Worm (Caenorhabditis elegans): ENCODE data around the gene T04B2.7.

Gene T04B2.7

DNA sequence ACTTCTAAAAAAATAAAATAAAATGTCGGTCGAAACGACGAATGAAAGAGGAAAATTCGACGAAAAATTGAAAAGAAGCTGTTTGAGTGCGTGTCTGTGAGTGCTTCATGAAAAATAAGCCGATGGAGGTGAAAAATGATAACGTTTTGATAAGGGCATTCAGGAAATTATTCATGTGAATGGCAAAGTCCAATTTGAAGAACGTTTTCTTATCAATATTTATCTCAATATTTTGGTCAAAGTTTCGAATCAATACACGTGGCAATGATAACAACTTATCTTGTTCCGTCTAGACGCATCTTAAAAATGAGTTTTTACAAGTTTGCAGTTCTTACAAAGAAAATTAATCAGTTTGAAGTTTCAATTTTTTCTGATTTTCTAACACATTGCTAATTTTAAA, 3.1 kb upstream of the T04B2.7 start:
- TF ChIP-seq pqm-1 (tag; optimal IDR thresholded peaks at IDR 0.05) = peak; percentile 91
- no peak for TF ChIP-seq ztf-11 (tag; optimal IDR thresholded peaks at IDR 0.05)
- no peak for TF ChIP-seq zfp-2 (tag; optimal IDR thresholded peaks at IDR 0.05)
- no peak for TF ChIP-seq Y105C5A.15 (GFP tag; IDR thresholded peaks at IDR 0.05)
- TF ChIP-seq nhr-237 (tag; optimal IDR thresholded peaks at IDR 0.05) = no peak
- TF ChIP-seq php-3 (GFP tag; IDR thresholded peaks at IDR 0.05) = peak; percentile 65; the same call in 1 of the 2 replicates
- no peak for TF ChIP-seq ama-1 (optimal IDR thresholded peaks at IDR 0.05)
- TF ChIP-seq mdt-29 (GFP tag; IDR thresholded peaks at IDR 0.05) = no peak
- TF ChIP-seq aha-1 (tag) = peak; percentile 87
- peak in 1 of 2 experiments; percentile 47 for TF ChIP-seq mdl-1 (tag; optimal IDR thresholded peaks at IDR 0.05)
- no peak for TF ChIP-seq arid-1 (GFP tag; conservative IDR thresholded peaks at IDR 0.05)
- TF ChIP-seq mes-2 (tag; optimal IDR thresholded peaks at IDR 0.05; ENCODE audit: poor library complexity, severe bottlenecking) = no peak
- no peak for TF ChIP-seq zfp-3 (GFP tag; conservative IDR thresholded peaks at IDR 0.05)
- no peak for TF ChIP-seq set-16 (GFP tag; IDR thresholded peaks at IDR 0.05)
- no peak for TF ChIP-seq cey-2 (tag; optimal IDR thresholded peaks at IDR 0.05; ENCODE audit: borderline replicate concordance, insufficient read depth)
- peak; percentile 41 for TF ChIP-seq nhr-77 (tag; optimal IDR thresholded peaks at IDR 0.05)
- TF ChIP-seq ztf-7 (tag; optimal IDR thresholded peaks at IDR 0.05) = no peak
- TF ChIP-seq aly-2 (tag; optimal IDR thresholded peaks at IDR 0.05) = no peak
- no peak for TF ChIP-seq unc-130 (GFP tag; optimal IDR thresholded peaks at IDR 0.05)
- peak in 1 of 2 experiments; percentile 1 for TF ChIP-seq lsy-2 (tag; optimal IDR thresholded peaks at IDR 0.05)
- no peak for TF ChIP-seq nhr-10 (tag; optimal IDR thresholded peaks at IDR 0.05)
- peak; percentile 80 for TF ChIP-seq hlh-11 (tag; optimal IDR thresholded peaks at IDR 0.05)
- TF ChIP-seq ZK546.5 (tag; optimal IDR thresholded peaks at IDR 0.05) = no peak
- TF ChIP-seq T20F7.1 (GFP tag; optimal IDR thresholded peaks at IDR 0.05) = peak; percentile 21
- TF ChIP-seq mxl-2 (GFP tag; conservative IDR thresholded peaks at IDR 0.05) = 0 out of 2 replicates have a peak, but pooled peaks have one; percentile 22
- TF ChIP-seq lin-38 (GFP tag; IDR thresholded peaks at IDR 0.05) = peak; percentile 19; the same call in 1 of the 2 replicates
- peak; percentile 44 for TF ChIP-seq hlh-30 (tag; optimal IDR thresholded peaks at IDR 0.05; ENCODE audit: insufficient read depth)
- peak; percentile 93 for TF ChIP-seq dve-1 (tag; optimal IDR thresholded peaks at IDR 0.05; ENCODE audit: insufficient read depth)
- peak in 1 of 2 experiments; percentile 38 for TF ChIP-seq daf-16 (GFP tag; optimal IDR thresholded peaks at IDR 0.05)
- peak; percentile 88 for TF ChIP-seq daf-16 (tag; optimal IDR thresholded peaks at IDR 0.05)
- 0 out of 2 replicates have a peak, but pooled peaks have one; percentile 16 for TF ChIP-seq pha-4 (GFP tag; IDR thresholded peaks at IDR 0.05)
- no peak for TF ChIP-seq pha-4 (tag; optimal IDR thresholded peaks at IDR 0.05)
- TF ChIP-seq nhr-102 (tag; optimal IDR thresholded peaks at IDR 0.05) = peak; percentile 31
- TF ChIP-seq F37D6.2 (tag; optimal IDR thresholded peaks at IDR 0.05) = no peak
- no peak for TF ChIP-seq ceh-32 (tag; optimal IDR thresholded peaks at IDR 0.05; ENCODE audit: poor library complexity)
- no peak for TF ChIP-seq snpc-4 (tag; optimal IDR thresholded peaks at IDR 0.05)
- peak; percentile 63; the same call in 1 of the 2 replicates for TF ChIP-seq tra-1 (GFP tag; IDR thresholded peaks at IDR 0.05)
- no peak for TF ChIP-seq Y48G9A.11 (GFP tag; IDR thresholded peaks at IDR 0.05)
- peak; percentile 57 for TF ChIP-seq nhr-28 (tag; optimal IDR thresholded peaks at IDR 0.05)
- TF ChIP-seq Y5F2A.4 (GFP tag; optimal IDR thresholded peaks at IDR 0.05) = no peak
- TF ChIP-seq fkh-10 (GFP tag; optimal IDR thresholded peaks at IDR 0.05) = no peak
- TF ChIP-seq lin-1 (GFP tag; IDR thresholded peaks at IDR 0.05) = 0 out of 2 replicates have a peak, but pooled peaks have one; percentile 11
- peak; percentile 90 for TF ChIP-seq dmd-6 (GFP tag; IDR thresholded peaks at IDR 0.05)
- TF ChIP-seq daf-8 (GFP tag; IDR thresholded peaks at IDR 0.05) = no peak
- peak; percentile 43 for TF ChIP-seq nhr-48 (tag; optimal IDR thresholded peaks at IDR 0.05)
- no peak for TF ChIP-seq ceh-20 (GFP tag; IDR thresholded peaks at IDR 0.05)
- TF ChIP-seq snpc-1.2 (GFP tag; IDR thresholded peaks at IDR 0.05) = no peak
- TF ChIP-seq ceh-62 (tag; optimal IDR thresholded peaks at IDR 0.05) = no peak
- TF ChIP-seq egl-43 (GFP tag; IDR thresholded peaks at IDR 0.05) = no peak
- 0 out of 2 replicates have a peak, but pooled peaks have one; percentile 19 for TF ChIP-seq saeg-2 (GFP tag; IDR thresholded peaks at IDR 0.05)

All from whole organism, L4 larva.